Fruit fly (Drosophila melanogaster): ENCODE data around the gene alpha-Man-Ib.

Gene alpha-Man-Ib

dm6 chr3R:29112398-29113150, at the start of gene alpha-Man-Ib, which contains the start of gene Pdhb:
alpha-Man-Ib (minus strand) TSS chr3R:29112822.
Pdhb (plus strand) TSS chr3R:29113071.
- peak; percentile 81 for TF ChIP-seq CG4424 (GFP tag; optimal IDR thresholded peaks at IDR 0.05)
- no peak for TF ChIP-seq pros (GFP tag; optimal IDR thresholded peaks at IDR 0.05)
- 0 out of 3 replicates have a peak, but pooled peaks have one; percentile 40 for TF ChIP-seq CG3726 (GFP tag; IDR thresholded peaks at IDR 0.05)
- TF ChIP-seq tap (tag; optimal IDR thresholded peaks at IDR 0.05) = no peak
- peak; percentile 45 for TF ChIP-seq CrebB (tag; optimal IDR thresholded peaks at IDR 0.05)
- TF ChIP-seq CG11093 (GFP tag; IDR thresholded peaks at IDR 0.05) = peak; percentile 63; the same call in 1 of the 3 replicates
- no peak for TF ChIP-seq ERR (GFP tag; optimal IDR thresholded peaks at IDR 0.05)
- no peak for TF ChIP-seq mirr (GFP tag; optimal IDR thresholded peaks at IDR 0.05)
- no peak for TF ChIP-seq fd102C (GFP tag; optimal IDR thresholded peaks at IDR 0.05)
- peak; percentile 41 for TF ChIP-seq Six4 (GFP tag; optimal IDR thresholded peaks at IDR 0.05)
- TF ChIP-seq CoRest (tag; optimal IDR thresholded peaks at IDR 0.05) = peak; percentile 92
- peak; percentile 59; the same call in 1 of the 2 replicates for TF ChIP-seq Oaz (GFP tag; IDR thresholded peaks at IDR 0.05)
- TF ChIP-seq lola (GFP tag; optimal IDR thresholded peaks at IDR 0.05) = peak in 1 of 3 experiments; percentile 77
- TF ChIP-seq schlank (tag; optimal IDR thresholded peaks at IDR 0.05) = peak; percentile 35
- peak; percentile 5 for TF ChIP-seq CG6654 (GFP tag; optimal IDR thresholded peaks at IDR 0.05)
- peak; percentile 71 for TF ChIP-seq CG17359 (tag; optimal IDR thresholded peaks at IDR 0.05)
- TF ChIP-seq btn (GFP tag; optimal IDR thresholded peaks at IDR 0.05) = no peak
- TF ChIP-seq Blimp-1 (GFP tag; optimal IDR thresholded peaks at IDR 0.05) = no peak
- TF ChIP-seq Eip74EF (GFP tag; optimal IDR thresholded peaks at IDR 0.05) = no peak
- TF ChIP-seq exex (tag; optimal IDR thresholded peaks at IDR 0.05) = peak; percentile 51
- TF ChIP-seq seq (GFP tag; IDR thresholded peaks at IDR 0.05) = peak; percentile 54; the same call in 1 of the 2 replicates
- TF ChIP-seq CG7271 (tag; optimal IDR thresholded peaks at IDR 0.05) = peak; percentile 1
- peak; percentile 63 for TF ChIP-seq stwl (tag; optimal IDR thresholded peaks at IDR 0.05)
- peak; percentile 30 to 82 for TF ChIP-seq dpn (GFP tag; optimal IDR thresholded peaks at IDR 0.05)
- peak; percentile 52 for TF ChIP-seq Nf-YB (GFP tag; optimal IDR thresholded peaks at IDR 0.05)
- TF ChIP-seq CG14050 (GFP tag; IDR thresholded peaks at IDR 0.05) = peak; percentile 62; the same call in 2 of the 3 replicates
- TF ChIP-seq kay (GFP tag; optimal IDR thresholded peaks at IDR 0.05) = peak; percentile 59
- TF ChIP-seq CG9437 (GFP tag; optimal IDR thresholded peaks at IDR 0.05) = peak; percentile 80
- peak; percentile 50 for TF ChIP-seq D19B (GFP tag; optimal IDR thresholded peaks at IDR 0.05)
- TF ChIP-seq sima (GFP tag; optimal IDR thresholded peaks at IDR 0.05) = no peak
- TF ChIP-seq fru (optimal IDR thresholded peaks at IDR 0.05) = no peak
- TF ChIP-seq HmgD (GFP tag; optimal IDR thresholded peaks at IDR 0.05) = peak; percentile 49
- peak; percentile 85 for TF ChIP-seq ranshi (GFP tag; IDR thresholded peaks at IDR 0.05)
- no peak for TF ChIP-seq nau (GFP tag; optimal IDR thresholded peaks at IDR 0.05)
- peak; percentile 56 for TF ChIP-seq CG3065 (GFP tag; optimal IDR thresholded peaks at IDR 0.05)
- TF ChIP-seq Deaf1 (tag; optimal IDR thresholded peaks at IDR 0.05) = no peak
- TF ChIP-seq pzg (GFP tag; optimal IDR thresholded peaks at IDR 0.05) = peak; percentile 88
- TF ChIP-seq CG18619 (GFP tag; optimal IDR thresholded peaks at IDR 0.05) = peak; percentile 71
- TF ChIP-seq MTF-1 (GFP tag; optimal IDR thresholded peaks at IDR 0.05; ENCODE audit: borderline replicate concordance) = peak; percentile 48
- TF ChIP-seq otp (GFP tag; IDR thresholded peaks at IDR 0.05) = no peak; the same call in 2 of the 3 replicates
- peak; percentile 78 for TF ChIP-seq Fer3 (tag; optimal IDR thresholded peaks at IDR 0.05)
- no peak for TF ChIP-seq NK7.1 (GFP tag; optimal IDR thresholded peaks at IDR 0.05)
- TF ChIP-seq zfh1 (GFP tag; IDR thresholded peaks at IDR 0.05) = peak; percentile 53; the same call in 2 of the 3 replicates
- TF ChIP-seq tin (GFP tag; optimal IDR thresholded peaks at IDR 0.05) = peak; percentile 85
- no peak for TF ChIP-seq TFAM (GFP tag; optimal IDR thresholded peaks at IDR 0.05)
- TF ChIP-seq NFAT (GFP tag; IDR thresholded peaks at IDR 0.05) = peak; percentile 83
- TF ChIP-seq Oli (tag; optimal IDR thresholded peaks at IDR 0.05) = no peak
- peak; percentile 26 for TF ChIP-seq Dip3 (GFP tag; optimal IDR thresholded peaks at IDR 0.05)
